Worm (Caenorhabditis elegans) whole organism, early embryonic: ENCODE data around the gene W06G6.17.

Experiments
- B0310.2 ChIP-seq: sonication (generic microtip); optimal IDR thresholded peaks from 2 replicates; lab custom pipeline; 2016; ENCODE audit warnings: mild to moderate bottlenecking, missing genetic modification characterization, missing compliant biosample characterization
- F13C5.2 ChIP-seq: sonication (generic microtip); optimal IDR thresholded peaks from 2 replicates; lab custom pipeline; 2017; ENCODE audit warnings: mild to moderate bottlenecking, missing genetic modification characterization, inconsistent platforms, missing compliant biosample characterization
- aly-1 ChIP-seq: sonication (generic microtip); optimal IDR thresholded peaks from 2 replicates; lab custom pipeline; 2016; ENCODE audit warnings: missing genetic modification characterization, missing compliant biosample characterization
- ama-1 ChIP-seq: fragments of 150-350 bp; optimal IDR thresholded peaks from 2 replicates; lab custom pipeline; 2014
- ceh-13 ChIP-seq: fragments of 200-800 bp; sonication (Bioruptor generic); optimal IDR thresholded peaks from 2 replicates; lab custom pipeline; 2018; ENCODE audit warnings: mild to moderate bottlenecking, missing genetic modification characterization, missing compliant biosample characterization
- ceh-36 ChIP-seq: sonication (generic microtip); optimal IDR thresholded peaks from 2 replicates; lab custom pipeline; 2016; ENCODE audit warnings: missing genetic modification characterization, inconsistent platforms, missing compliant biosample characterization
- ets-7 ChIP-seq: sonication (generic microtip); optimal IDR thresholded peaks from 2 replicates; lab custom pipeline; 2016; ENCODE audit warnings: missing genotype, missing genetic modification characterization, missing compliant biosample characterization
- flt-1 ChIP-seq: fragments of 200-800 bp; sonication (Bioruptor generic); IDR thresholded peaks from 2 replicates; pipeline ENCODE4 v1.3.6; 2022; ENCODE audit warnings: missing genetic modification characterization, missing compliant biosample characterization
- hmbx-1 ChIP-seq: sonication (generic microtip); optimal IDR thresholded peaks from 2 replicates; lab custom pipeline; 2016; ENCODE audit warnings: mild to moderate bottlenecking, missing genetic modification characterization, missing compliant biosample characterization
- hmg-4 ChIP-seq: fragments of 200-800 bp; sonication (Bioruptor generic); optimal IDR thresholded peaks from 2 replicates; lab custom pipeline; 2018; ENCODE audit warnings: mild to moderate bottlenecking, missing genetic modification characterization, missing compliant biosample characterization
- hnd-1 ChIP-seq: sonication (generic microtip); optimal IDR thresholded peaks from 2 replicates; lab custom pipeline; 2016; ENCODE audit warnings: missing genetic modification characterization, missing compliant biosample characterization
- pes-1 ChIP-seq: fragments of 200-800 bp; sonication (Bioruptor generic); IDR thresholded peaks from 2 replicates; pipeline ENCODE4 v1.3.6; 2022; ENCODE audit warnings: missing genetic modification reagents, missing genetic modification characterization, missing compliant biosample characterization
- scrt-1 ChIP-seq: fragments of 200-800 bp; sonication (Bioruptor generic); IDR thresholded peaks from 2 replicates; pipeline ENCODE4 v1.3.6; 2022; ENCODE audit warnings: missing genetic modification characterization, missing compliant biosample characterization
- sea-1 ChIP-seq: fragments of 200-800 bp; sonication (Bioruptor generic); conservative IDR thresholded peaks from 2 replicates; pipeline ENCODE4 v1.3.6; 2022; ENCODE audit warnings: missing genetic modification characterization, missing compliant biosample characterization
- tbx-11 ChIP-seq: fragments of 200-800 bp; sonication (Bioruptor generic); IDR thresholded peaks from 2 replicates; pipeline ENCODE4 v1.3.6; 2022; ENCODE audit warnings: missing genetic modification characterization, missing compliant biosample characterization
- tbx-37 ChIP-seq: fragments of 200-800 bp; sonication (Bioruptor generic); conservative IDR thresholded peaks from 2 replicates; pipeline ENCODE4 v1.3.6; 2022; ENCODE audit warnings: missing genetic modification reagents, missing genetic modification characterization, missing compliant biosample characterization
- tra-4 ChIP-seq: sonication (generic microtip); optimal IDR thresholded peaks from 2 replicates; lab custom pipeline; 2017; ENCODE audit warnings: missing genetic modification characterization, missing compliant biosample characterization

The W06G6.17 gene

DNA sequence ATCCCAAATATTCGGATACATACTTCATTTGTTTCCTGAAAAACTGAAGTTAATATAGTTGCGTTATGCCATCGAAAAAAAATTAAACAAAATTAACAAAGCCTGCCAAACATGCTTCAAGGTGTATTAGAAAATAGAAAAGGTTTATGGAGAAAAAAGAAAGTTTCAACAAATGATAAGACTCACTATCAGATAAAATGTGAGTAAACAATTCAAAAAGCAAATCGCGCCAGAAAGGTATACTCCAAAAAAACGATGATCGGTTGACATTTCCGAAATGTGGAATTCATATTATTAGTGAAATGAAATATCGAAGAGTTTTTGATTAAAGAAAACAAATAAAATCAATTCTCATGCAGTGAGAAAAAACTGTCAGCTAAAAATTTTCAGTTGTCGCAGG, 24.2 kb downstream of the W06G6.17 start, which contains the start of gene Y70C5A.3:
Y70C5A.3 (minus strand) TSS at position 50 of the 400 bp plus-strand sequence.
- TF ChIP-seq flt-1 (GFP tag; lab: Robert Waterston, UW) = no peak
- TF ChIP-seq ceh-36 (tag; lab: Kevin White, UChicago) = no peak
- no peak for TF ChIP-seq tbx-37 (GFP tag; lab: Robert Waterston, UW)
- TF ChIP-seq pes-1 (GFP tag; lab: Robert Waterston, UW) = no peak
- TF ChIP-seq ceh-13 (GFP tag; lab: Kevin White, UChicago) = no peak
- TF ChIP-seq ets-7 = no peak
- TF ChIP-seq tbx-11 (GFP tag; lab: Robert Waterston, UW) = no peak
- no peak for TF ChIP-seq scrt-1 (GFP tag; lab: Robert Waterston, UW)
- TF ChIP-seq sea-1 = no peak
- TF ChIP-seq hmg-4 (GFP tag; lab: Kevin White, UChicago) = no peak
- TF ChIP-seq F13C5.2 (tag; lab: Kevin White, UChicago) = no peak
- TF ChIP-seq ama-1 = no peak
- no peak for TF ChIP-seq hmbx-1
- TF ChIP-seq tra-4 (tag; lab: Kevin White, UChicago) = no peak

DNA sequence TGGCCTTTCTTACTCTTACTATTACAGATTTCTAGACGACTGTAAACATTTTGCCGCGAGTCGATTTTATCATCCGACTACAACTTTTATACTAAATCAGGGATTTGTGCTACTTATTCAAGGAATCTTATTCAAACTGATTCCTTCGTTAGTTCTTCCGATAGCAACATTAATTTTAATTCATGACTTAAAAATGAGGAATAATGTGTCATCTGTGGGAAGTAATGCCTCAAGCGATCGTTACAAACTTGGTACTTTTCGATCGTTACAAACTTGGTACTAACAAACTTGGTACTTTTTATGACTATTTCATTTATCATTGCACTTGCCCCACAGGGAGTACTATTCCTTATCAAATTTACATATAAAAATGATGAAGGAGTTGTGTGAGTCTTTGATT, 27.6 kb downstream of the W06G6.17 start, which contains the start of gene Y70C5A.4:
Y70C5A.4 (plus strand) TSS at position 301 of the 400 bp plus-strand sequence.
- TF ChIP-seq ceh-13 (GFP tag; lab: Kevin White, UChicago) = no peak
- TF ChIP-seq ceh-36 (tag; lab: Kevin White, UChicago) = no peak
- no peak for TF ChIP-seq pes-1 (GFP tag; lab: Robert Waterston, UW)

DNA sequence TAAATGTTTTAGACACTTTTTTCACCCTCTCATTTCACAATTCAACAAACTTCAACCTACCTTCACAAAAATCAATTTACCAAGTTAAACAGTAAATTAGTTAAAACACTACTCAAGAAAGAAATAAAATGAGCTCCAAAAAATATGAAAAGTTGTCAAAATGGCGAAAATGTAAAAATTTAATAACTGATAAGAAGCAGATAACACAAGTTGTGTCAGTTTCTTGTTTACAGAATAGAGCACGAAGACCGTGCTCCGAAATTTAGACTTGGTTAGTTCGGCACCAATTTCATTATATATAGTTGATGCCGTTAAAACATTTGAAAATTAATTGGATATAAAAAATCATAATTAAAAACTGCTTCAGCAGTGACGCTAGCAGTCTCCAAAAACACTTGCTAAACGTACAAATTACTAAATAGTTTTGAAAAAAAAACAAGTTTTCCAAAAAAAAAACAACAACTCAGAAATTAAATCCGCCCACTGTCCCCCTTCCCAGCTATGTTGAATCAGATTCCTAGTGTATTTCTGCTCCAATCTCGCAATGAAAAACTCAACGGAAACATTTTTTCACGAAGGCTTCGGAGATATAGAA, 34.2 kb downstream of the W06G6.17 start, which contains the start of gene srw-54:
srw-54 (plus strand) TSS at position 545 of the 595 bp plus-strand sequence.
- no peak for TF ChIP-seq ets-7
- no peak for TF ChIP-seq hmg-4 (GFP tag; lab: Kevin White, UChicago)
- TF ChIP-seq tbx-37 (GFP tag; lab: Robert Waterston, UW) = no peak
- TF ChIP-seq scrt-1 (GFP tag; lab: Robert Waterston, UW) = no peak
- no peak for TF ChIP-seq ceh-13 (GFP tag; lab: Kevin White, UChicago)
- TF ChIP-seq ceh-36 (tag; lab: Kevin White, UChicago) = no peak
- no peak for TF ChIP-seq hmbx-1
- TF ChIP-seq flt-1 (GFP tag; lab: Robert Waterston, UW) = no peak
- TF ChIP-seq tra-4 (tag; lab: Kevin White, UChicago) = no peak
- no peak for TF ChIP-seq ama-1

ce11 chrV:16610094-16610493, 35.0 kb downstream of the W06G6.17 start:
- TF ChIP-seq tbx-37 (GFP tag; lab: Robert Waterston, UW) = no peak
- no peak for TF ChIP-seq F13C5.2 (tag; lab: Kevin White, UChicago)
- no peak for TF ChIP-seq ama-1
- TF ChIP-seq hnd-1 (tag; lab: Kevin White, UChicago) = no peak
- no peak for TF ChIP-seq ceh-36 (tag; lab: Kevin White, UChicago)
- no peak for TF ChIP-seq flt-1 (GFP tag; lab: Robert Waterston, UW)
- no peak for TF ChIP-seq ceh-13 (GFP tag; lab: Kevin White, UChicago)
- TF ChIP-seq pes-1 (GFP tag; lab: Robert Waterston, UW) = no peak
- TF ChIP-seq tra-4 (tag; lab: Kevin White, UChicago) = no peak
- TF ChIP-seq B0310.2 (tag; lab: Kevin White, UChicago) = no peak
- TF ChIP-seq sea-1 = no peak
- no peak for TF ChIP-seq ets-7
- no peak for TF ChIP-seq hmg-4 (GFP tag; lab: Kevin White, UChicago)
- TF ChIP-seq tbx-11 (GFP tag; lab: Robert Waterston, UW) = no peak
- TF ChIP-seq aly-1 (tag; lab: Kevin White, UChicago) = no peak
- TF ChIP-seq hmbx-1 = no peak

DNA sequence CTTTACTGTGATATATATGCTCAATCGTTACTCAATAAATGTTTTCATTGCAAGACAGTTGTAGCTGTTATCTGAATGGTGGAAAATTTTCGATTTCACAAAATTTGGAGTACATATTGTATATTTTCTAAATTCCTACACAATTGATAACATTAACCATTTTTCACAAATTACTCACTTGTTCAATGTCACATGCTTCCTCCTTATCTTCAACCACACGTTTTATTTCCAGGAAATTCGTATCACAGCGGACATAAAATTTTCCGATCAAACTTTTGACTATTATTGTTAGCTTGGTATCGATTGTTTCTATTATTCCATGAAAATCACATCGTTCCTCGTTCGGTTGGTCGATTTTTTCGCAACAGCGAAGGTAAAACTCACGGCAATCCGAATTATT, 36.6 kb downstream of the W06G6.17 start:
- TF ChIP-seq ets-7 = no peak
- no peak for TF ChIP-seq ceh-36 (tag; lab: Kevin White, UChicago)
- TF ChIP-seq B0310.2 (tag; lab: Kevin White, UChicago) = no peak
- no peak for TF ChIP-seq scrt-1 (GFP tag; lab: Robert Waterston, UW)
- no peak for TF ChIP-seq aly-1 (tag; lab: Kevin White, UChicago)
- no peak for TF ChIP-seq pes-1 (GFP tag; lab: Robert Waterston, UW)
- TF ChIP-seq tbx-37 (GFP tag; lab: Robert Waterston, UW) = no peak
- TF ChIP-seq flt-1 (GFP tag; lab: Robert Waterston, UW) = no peak
- no peak for TF ChIP-seq tra-4 (tag; lab: Kevin White, UChicago)
- no peak for TF ChIP-seq hnd-1 (tag; lab: Kevin White, UChicago)
- no peak for TF ChIP-seq hmbx-1
- no peak for TF ChIP-seq ama-1

ce11 chrV:16606313-16606712, 38.7 kb downstream of the W06G6.17 start, which contains the start of gene Y32B12C.1:
Gene Y32B12C.1 (plus strand): TSS chrV:16606613.
- TF ChIP-seq flt-1 (GFP tag; lab: Robert Waterston, UW) (no peak), hmbx-1 (no peak)

- TF ChIP-seq B0310.2 (tag; lab: Kevin White, UChicago) (no peak), sea-1 (no peak), flt-1 (GFP tag; lab: Robert Waterston, UW) (no peak), tbx-11 (GFP tag; lab: Robert Waterston, UW) (no peak), tbx-37 (GFP tag; lab: Robert Waterston, UW) (no peak), hnd-1 (tag; lab: Kevin White, UChicago) (no peak), ceh-36 (tag; lab: Kevin White, UChicago) (no peak), aly-1 (tag; lab: Kevin White, UChicago) (no peak), scrt-1 (GFP tag; lab: Robert Waterston, UW) (no peak), pes-1 (GFP tag; lab: Robert Waterston, UW) (no peak), ama-1 (no peak), F13C5.2 (tag; lab: Kevin White, UChicago) (no peak), ceh-13 (GFP tag; lab: Kevin White, UChicago) (no peak)
These were observed 39.6 kb downstream of the W06G6.17 start for ce11 chrV:16605463-16605862.
